Worm (Caenorhabditis elegans) whole organism, L4 larva: ENCODE measurements around the gene F28C1.1.

Experiments
- D1046.2 ChIP-seq: fragments of 200-800 bp; sonication (Bioruptor generic); IDR thresholded peaks from 2 replicates; pipeline ENCODE4 v1.3.6; 2022; ENCODE audit warnings: missing genetic modification characterization, missing compliant biosample characterization
- F37D6.2 ChIP-seq: sonication (generic microtip); optimal IDR thresholded peaks from 2 replicates; lab custom pipeline; 2016; ENCODE audit warnings: mild to moderate bottlenecking, missing genetic modification characterization, missing compliant biosample characterization
- T20F7.1 ChIP-seq: fragments of 200-800 bp; sonication (Bioruptor generic); optimal IDR thresholded peaks from 2 replicates; lab custom pipeline; 2018; ENCODE audit warnings: mild to moderate bottlenecking, missing genetic modification characterization, missing compliant biosample characterization
- Y105C5A.15 ChIP-seq: fragments of 200-800 bp; sonication (Bioruptor generic); IDR thresholded peaks from 2 replicates; pipeline ENCODE4 v1.3.6; 2022; ENCODE audit warnings: missing genetic modification characterization, missing compliant biosample characterization
- aly-2 ChIP-seq: sonication (generic microtip); optimal IDR thresholded peaks from 2 replicates; lab custom pipeline; 2018; ENCODE audit warnings: missing biosample characterization, missing genetic modification characterization
- ama-1 ChIP-seq: fragments of 150-350 bp; optimal IDR thresholded peaks from 2 replicates; lab custom pipeline; 2014; ENCODE audit warnings: inconsistent platforms, mixed read lengths
- ceh-28 ChIP-seq: fragments of 150-350 bp; optimal IDR thresholded peaks from 2 replicates; lab custom pipeline; 2014; ENCODE audit warnings: missing biosample characterization, missing genetic modification reagents, missing genetic modification characterization
- daf-12 ChIP-seq: fragments of 150-350 bp; optimal IDR thresholded peaks from 2 replicates; lab custom pipeline; 2014; ENCODE audit warnings: missing biosample characterization, missing genetic modification reagents, missing genetic modification characterization
- daf-16 ChIP-seq, 3 experiments: sonication (generic microtip); optimal IDR thresholded peaks; 2 replicates each; lab custom pipeline; 2016 to 2017; ENCODE audit warnings: missing genetic modification characterization in 3 of 3, missing genetic modification reagents in 3 of 3, mild to moderate bottlenecking in 2 of 3, missing compliant biosample characterization in 2 of 3, missing biosample characterization in 1 of 3, moderate library complexity in 1 of 3
- daf-8 ChIP-seq: fragments of 200-800 bp; sonication (Bioruptor generic); IDR thresholded peaks from 2 replicates; pipeline ENCODE4 v1.3.6; 2022; ENCODE audit warnings: missing genetic modification characterization, missing compliant biosample characterization
- dmd-6 ChIP-seq: fragments of 200-800 bp; sonication (Bioruptor generic); IDR thresholded peaks from 2 replicates; pipeline ENCODE4 v1.3.6; 2022; ENCODE audit warnings: missing genetic modification reagents, missing genetic modification characterization, missing compliant biosample characterization
- dpl-1 ChIP-seq: fragments of 150-350 bp; optimal IDR thresholded peaks from 2 replicates; lab custom pipeline; 2014; ENCODE audit warnings: missing biosample characterization, missing genetic modification reagents, missing genetic modification characterization
- duxl-1 ChIP-seq: sonication (generic microtip); optimal IDR thresholded peaks from 2 replicates; lab custom pipeline; 2016; ENCODE audit warnings: mild to moderate bottlenecking, missing genetic modification characterization, moderate library complexity, missing compliant biosample characterization; ENCODE audit not compliant: poor library complexity
- dve-1 ChIP-seq: sonication (generic microtip); optimal IDR thresholded peaks from 2 replicates; lab custom pipeline; 2017; ENCODE audit warnings: antibody characterized with exemption, mild to moderate bottlenecking, missing genetic modification characterization, missing compliant biosample characterization; ENCODE audit not compliant: insufficient read depth
- hif-1 ChIP-seq, 2 experiments: sonication (generic microtip); optimal IDR thresholded peaks; 2 replicates each; lab custom pipeline; 2016 to 2017; ENCODE audit warnings: missing compliant biosample characterization in 2 of 2, missing genetic modification characterization in 2 of 2, missing genetic modification reagents in 2 of 2, missing genotype in 2 of 2, mild to moderate bottlenecking in 1 of 2
- hlh-11 ChIP-seq: fragments of 200-800 bp; sonication (Bioruptor generic); optimal IDR thresholded peaks from 2 replicates; lab custom pipeline; 2018; ENCODE audit warnings: mild to moderate bottlenecking, missing genetic modification characterization, missing compliant biosample characterization
- hlh-30 ChIP-seq: sonication (generic microtip); optimal IDR thresholded peaks from 2 replicates; lab custom pipeline; 2017; ENCODE audit warnings: antibody characterized with exemption, mild to moderate bottlenecking, missing genetic modification characterization, missing compliant biosample characterization; ENCODE audit not compliant: insufficient read depth
- hmg-1.1 ChIP-seq: fragments of 200-800 bp; sonication (Bioruptor generic); IDR thresholded peaks from 2 replicates; pipeline ENCODE4 v1.3.6; 2022; ENCODE audit warnings: missing genetic modification reagents, missing genetic modification characterization, missing compliant biosample characterization
- lin-1 ChIP-seq: fragments of 200-800 bp; sonication (Bioruptor generic); IDR thresholded peaks from 2 replicates; pipeline ENCODE4 v1.3.6; 2022; ENCODE audit warnings: missing genetic modification reagents, missing genetic modification characterization, missing compliant biosample characterization
- lin-13 ChIP-seq: fragments of 150-350 bp; optimal IDR thresholded peaks from 2 replicates; lab custom pipeline; 2014; ENCODE audit warnings: missing biosample characterization, missing genetic modification reagents, missing genetic modification characterization
- lin-15B ChIP-seq: fragments of 150-350 bp; sonication (generic microtip); optimal IDR thresholded peaks from 3 replicates; lab custom pipeline; 2014; ENCODE audit warnings: missing biosample characterization, missing genetic modification characterization
- madf-9 ChIP-seq: fragments of 200-800 bp; sonication (Bioruptor generic); conservative IDR thresholded peaks from 2 replicates; pipeline ENCODE4 v1.3.6; 2022; ENCODE audit warnings: missing genetic modification reagents, missing genetic modification characterization, missing compliant biosample characterization
- mdl-1 ChIP-seq, 2 experiments: fragments of 150-350 bp in 1 of 2; sonication (generic microtip) in 1 of 2; optimal IDR thresholded peaks; 2 replicates each; lab custom pipeline; 2014 to 2017; ENCODE audit warnings: missing biosample characterization in 2 of 2, missing genetic modification characterization in 2 of 2
- mep-1 ChIP-seq: fragments of 150-350 bp; sonication (generic microtip); optimal IDR thresholded peaks from 3 replicates; lab custom pipeline; 2014; ENCODE audit warnings: missing biosample characterization, missing genetic modification characterization
- mes-2 ChIP-seq: sonication (generic microtip); optimal IDR thresholded peaks from 2 replicates; lab custom pipeline; 2016; ENCODE audit warnings: missing genotype, mild to moderate bottlenecking, missing genetic modification characterization, missing compliant biosample characterization; ENCODE audit not compliant: poor library complexity, severe bottlenecking
- mxl-2 ChIP-seq: fragments of 200-800 bp; sonication (Bioruptor generic); conservative IDR thresholded peaks from 2 replicates; pipeline ENCODE4 v1.3.6; 2022; ENCODE audit warnings: missing genetic modification reagents, missing genetic modification characterization, missing compliant biosample characterization
- mxl-3 ChIP-seq: fragments of 200-800 bp; sonication (Bioruptor generic); optimal IDR thresholded peaks from 2 replicates; lab custom pipeline; 2018; ENCODE audit warnings: mild to moderate bottlenecking, missing genetic modification characterization, missing compliant biosample characterization
- nhr-10 ChIP-seq: fragments of 150-350 bp; optimal IDR thresholded peaks from 2 replicates; lab custom pipeline; 2014; ENCODE audit warnings: missing biosample characterization, missing genetic modification characterization
- nhr-102 ChIP-seq: sonication (generic microtip); optimal IDR thresholded peaks from 2 replicates; lab custom pipeline; 2016; ENCODE audit warnings: mild to moderate bottlenecking, missing genetic modification characterization, moderate library complexity, missing compliant biosample characterization
- nhr-237 ChIP-seq: sonication (generic microtip); optimal IDR thresholded peaks from 2 replicates; lab custom pipeline; 2017; ENCODE audit warnings: missing biosample characterization, missing genetic modification characterization
- nhr-28 ChIP-seq: fragments of 150-350 bp; optimal IDR thresholded peaks from 2 replicates; lab custom pipeline; 2014; ENCODE audit warnings: missing biosample characterization, missing genetic modification characterization
- nhr-48 ChIP-seq: sonication (generic microtip); optimal IDR thresholded peaks from 2 replicates; lab custom pipeline; 2016; ENCODE audit warnings: mild to moderate bottlenecking, missing genetic modification characterization, missing compliant biosample characterization
- nhr-6 ChIP-seq: fragments of 150-350 bp; optimal IDR thresholded peaks from 2 replicates; lab custom pipeline; 2014; ENCODE audit warnings: missing biosample characterization, missing genetic modification characterization
- nhr-76 ChIP-seq: fragments of 150-350 bp; optimal IDR thresholded peaks from 2 replicates; lab custom pipeline; 2014; ENCODE audit warnings: missing biosample characterization, missing genetic modification characterization
- php-3 ChIP-seq: fragments of 200-800 bp; sonication (Bioruptor generic); IDR thresholded peaks from 2 replicates; pipeline ENCODE4 v1.3.6; 2022; ENCODE audit warnings: missing genetic modification reagents, missing genetic modification characterization, missing compliant biosample characterization
- pqm-1 ChIP-seq: sonication (generic microtip); optimal IDR thresholded peaks from 2 replicates; lab custom pipeline; 2017; ENCODE audit warnings: missing biosample characterization, missing genetic modification characterization
- saeg-2 ChIP-seq: fragments of 200-800 bp; sonication (Bioruptor generic); IDR thresholded peaks from 2 replicates; pipeline ENCODE4 v1.3.6; 2022; ENCODE audit warnings: missing genetic modification reagents, missing genetic modification characterization, missing compliant biosample characterization
- set-16 ChIP-seq: fragments of 200-800 bp; sonication (Bioruptor generic); IDR thresholded peaks from 2 replicates; pipeline ENCODE4 v1.3.6; 2022; ENCODE audit warnings: missing genetic modification reagents, missing genetic modification characterization, missing compliant biosample characterization
- snpc-1.2 ChIP-seq: fragments of 200-800 bp; sonication (Bioruptor generic); IDR thresholded peaks from 2 replicates; pipeline ENCODE4 v1.3.6; 2022; ENCODE audit warnings: missing genetic modification reagents, missing genetic modification characterization, missing compliant biosample characterization
- snpc-4 ChIP-seq: fragments of 150-350 bp; optimal IDR thresholded peaks from 2 replicates; lab custom pipeline; 2014; ENCODE audit warnings: missing biosample characterization, missing genetic modification characterization
- spr-1 ChIP-seq: sonication (generic microtip); optimal IDR thresholded peaks from 2 replicates; lab custom pipeline; 2016; ENCODE audit warnings: mild to moderate bottlenecking, missing genetic modification characterization, missing compliant biosample characterization
- unc-39 ChIP-seq: sonication (generic microtip); optimal IDR thresholded peaks from 2 replicates; lab custom pipeline; 2017; ENCODE audit warnings: missing biosample characterization, missing genetic modification characterization
- unc-62 ChIP-seq, 3 experiments: fragments of 150-350 bp in 1 of 3; sonication (generic microtip); optimal IDR thresholded peaks in 2 of 3; peaks in 1 of 3; 1 replicate in 1 of 3; 2 replicates in 2 of 3; lab custom pipeline; 2014 to 2017; ENCODE audit warnings: missing biosample characterization in 3 of 3, missing genetic modification characterization in 3 of 3, missing genetic modification reagents in 3 of 3, missing genotype in 1 of 3
- zfp-2 ChIP-seq: sonication (generic microtip); optimal IDR thresholded peaks from 2 replicates; lab custom pipeline; 2016; ENCODE audit warnings: mild to moderate bottlenecking, missing genetic modification characterization, missing compliant biosample characterization
- ztf-11 ChIP-seq: fragments of 150-350 bp; optimal IDR thresholded peaks from 2 replicates; lab custom pipeline; 2014; ENCODE audit warnings: missing biosample characterization, missing genetic modification characterization

Gene F28C1.1

DNA sequence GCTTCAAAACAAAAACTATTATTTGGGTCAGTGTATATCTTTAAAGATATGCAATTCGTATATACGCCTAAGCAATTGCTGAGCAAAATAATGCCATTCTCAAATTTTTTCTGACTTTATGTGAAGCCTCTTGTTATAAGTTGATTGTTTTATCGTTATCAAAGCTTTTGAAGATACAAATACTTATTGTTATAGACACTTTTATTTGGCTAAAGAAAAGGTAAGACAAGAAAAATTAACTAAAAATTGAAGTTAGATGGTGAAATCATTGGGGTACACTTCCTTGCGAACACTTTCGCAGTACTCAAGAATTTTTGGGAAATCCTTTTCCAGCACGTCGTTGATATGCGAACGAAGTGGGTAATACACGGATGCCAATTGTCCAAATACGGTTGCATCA lies 38.3 kb upstream of the F28C1.1 start:
- peak in 1 of 2 experiments; percentile 80 for TF ChIP-seq unc-62 (GFP tag; optimal IDR thresholded peaks at IDR 0.05 in 1 of 2; lab: Kevin White, UChicago)
- TF ChIP-seq unc-62 (tag; optimal IDR thresholded peaks at IDR 0.05; lab: Kevin White, UChicago) = no peak
- no peak for TF ChIP-seq lin-1 (GFP tag; lab: Robert Waterston, UW)

ce11 chrV:12413651-12414114 lies 36.9 kb upstream of the F28C1.1 start, which contains the start of gene cdr-6:
TSS of gene cdr-6 (minus strand) at chrV:12413701.
- TF ChIP-seq nhr-6 (tag; lab: Kevin White, UChicago) (peak; percentile 52), ama-1 (lab: Kevin White, UChicago) (no peak), mdl-1 (tag; optimal IDR thresholded peaks at IDR 0.05; lab: Kevin White, UChicago) (peak in 1 of 2 experiments; percentile 24), daf-16 (GFP tag; optimal IDR thresholded peaks at IDR 0.05; lab: Kevin White, UChicago) (no peak), daf-16 (tag; optimal IDR thresholded peaks at IDR 0.05; lab: Kevin White, UChicago) (peak; percentile 79), hlh-11 (tag; lab: Kevin White, UChicago) (peak; percentile 26), hmg-1.1 (GFP tag; lab: Robert Waterston, UW) (0 out of 2 replicates have a peak, but pooled peaks have one; percentile 10), F37D6.2 (no peak), nhr-28 (tag; lab: Kevin White, UChicago) (peak; percentile 77), unc-62 (GFP tag; optimal IDR thresholded peaks at IDR 0.05 in 1 of 2; lab: Kevin White, UChicago) (peak in 1 of 2 experiments; percentile 83), unc-62 (tag; optimal IDR thresholded peaks at IDR 0.05; lab: Kevin White, UChicago) (no peak), hlh-30 (tag; lab: Kevin White, UChicago) (peak; percentile 17), mep-1 (peak; percentile 12), aly-2 (tag; lab: Kevin White, UChicago) (no peak), T20F7.1 (GFP tag; lab: Kevin White, UChicago) (peak; percentile 18), nhr-102 (tag; lab: Kevin White, UChicago) (peak; percentile 34), daf-12 (tag; lab: Kevin White, UChicago) (no peak), dmd-6 (GFP tag; lab: Robert Waterston, UW) (peak; percentile 51), nhr-48 (tag; lab: Kevin White, UChicago) (peak; percentile 13), dve-1 (peak; percentile 45)

DNA sequence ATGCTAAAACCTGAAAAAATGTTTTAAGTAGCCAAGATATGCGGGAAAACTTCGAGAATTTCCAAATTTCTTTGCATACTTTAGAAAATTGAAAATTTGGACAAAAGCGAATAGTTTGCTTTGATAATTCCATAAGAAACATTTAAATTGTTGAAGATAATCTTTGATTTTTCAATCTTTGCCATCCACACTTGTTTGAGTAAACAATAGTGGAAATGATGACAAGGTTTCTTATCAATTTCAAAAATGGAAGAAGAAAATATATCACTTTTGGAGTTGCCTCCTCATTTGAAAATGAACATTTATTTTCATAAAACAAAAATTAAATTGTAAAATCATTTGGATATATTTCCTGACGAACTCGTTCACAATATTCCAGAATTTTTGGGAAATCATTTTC lies 36.2 kb upstream of the F28C1.1 start:
- TF ChIP-seq mes-2 (tag; lab: Kevin White, UChicago) (no peak), nhr-237 (tag; lab: Kevin White, UChicago) (no peak), hif-1 (tag; optimal IDR thresholded peaks at IDR 0.05; lab: Kevin White, UChicago) (no peak), saeg-2 (GFP tag; lab: Robert Waterston, UW) (no peak), daf-8 (GFP tag; lab: Robert Waterston, UW) (no peak), daf-16 (GFP tag; optimal IDR thresholded peaks at IDR 0.05; lab: Kevin White, UChicago) (no peak), daf-16 (tag; optimal IDR thresholded peaks at IDR 0.05; lab: Kevin White, UChicago) (peak; percentile 65), madf-9 (GFP tag; lab: Robert Waterston, UW) (no peak), dpl-1 (GFP tag; lab: Kevin White, UChicago) (no peak), dmd-6 (GFP tag; lab: Robert Waterston, UW) (no peak), nhr-28 (tag; lab: Kevin White, UChicago) (peak; percentile 16), D1046.2 (GFP tag; lab: Robert Waterston, UW) (no peak), nhr-6 (tag; lab: Kevin White, UChicago) (no peak), lin-15B (tag; lab: Kevin White, UChicago) (no peak), zfp-2 (tag; lab: Kevin White, UChicago) (no peak), dve-1 (peak; percentile 26), nhr-10 (tag; lab: Kevin White, UChicago) (no peak), php-3 (GFP tag; lab: Robert Waterston, UW) (no peak), unc-39 (tag; lab: Kevin White, UChicago) (no peak), pqm-1 (tag; lab: Kevin White, UChicago) (peak; percentile 55), snpc-4 (tag; lab: Kevin White, UChicago) (no peak), duxl-1 (no peak), spr-1 (no peak), set-16 (GFP tag; lab: Robert Waterston, UW) (no peak), ceh-28 (tag; lab: Kevin White, UChicago) (no peak), snpc-1.2 (GFP tag; lab: Robert Waterston, UW) (no peak), ztf-11 (tag; lab: Kevin White, UChicago) (no peak), nhr-76 (tag; lab: Kevin White, UChicago) (no peak), mxl-2 (no peak), lin-13 (GFP tag; lab: Kevin White, UChicago) (no peak), aly-2 (tag; lab: Kevin White, UChicago) (no peak), mxl-3 (GFP tag; lab: Kevin White, UChicago) (no peak), Y105C5A.15 (GFP tag; lab: Robert Waterston, UW) (no peak), mdl-1 (tag; optimal IDR thresholded peaks at IDR 0.05; lab: Kevin White, UChicago) (no peak)
